Worm (Caenorhabditis elegans) whole organism, L4/young adult: ENCODE data around the gene nyn-3.

ENCODE experiments used
- W03F9.2 ChIP-seq: fragments of 150-350 bp; optimal IDR thresholded peaks from 2 replicates; lab custom pipeline; 2014; ENCODE audit warnings: missing biosample characterization, missing genetic modification characterization
- dao-5 ChIP-seq: sonication (generic microtip); optimal IDR thresholded peaks from 2 replicates; lab custom pipeline; 2016; ENCODE audit warnings: missing genotype, missing genetic modification characterization, moderate library complexity, missing compliant biosample characterization
- him-1 ChIP-seq: sonication (generic microtip); optimal IDR thresholded peaks from 2 replicates; lab custom pipeline; 2016; ENCODE audit warnings: missing genotype, missing genetic modification reagents, missing genetic modification characterization, missing compliant biosample characterization

The nyn-3 gene

DNA sequence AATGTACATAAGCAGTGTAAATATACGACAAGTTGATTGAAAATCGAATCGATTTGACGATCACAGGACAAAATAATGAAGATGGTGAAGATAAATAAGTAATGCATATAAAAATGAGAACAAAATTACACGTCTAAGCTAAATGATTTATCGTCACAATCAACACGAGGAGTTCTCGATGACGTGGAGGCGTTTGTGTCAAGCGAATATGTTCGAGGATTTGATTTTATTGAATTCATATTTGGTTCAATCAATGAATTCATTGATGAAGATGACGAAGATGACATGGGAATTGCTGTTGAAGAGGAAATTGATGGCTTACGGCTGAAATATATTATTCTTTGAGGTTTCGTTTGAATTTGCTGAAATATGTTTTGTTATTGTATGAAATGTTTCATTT lies at the start of gene nyn-3:
TSS of gene nyn-3 (minus strand) at position 101 of the 400 bp plus-strand sequence.
- TF ChIP-seq dao-5 (tag; lab: Kevin White, UChicago) (no peak), W03F9.2 (tag; lab: Kevin White, UChicago) (no peak), him-1 (tag; lab: Kevin White, UChicago) (no peak)

DNA sequence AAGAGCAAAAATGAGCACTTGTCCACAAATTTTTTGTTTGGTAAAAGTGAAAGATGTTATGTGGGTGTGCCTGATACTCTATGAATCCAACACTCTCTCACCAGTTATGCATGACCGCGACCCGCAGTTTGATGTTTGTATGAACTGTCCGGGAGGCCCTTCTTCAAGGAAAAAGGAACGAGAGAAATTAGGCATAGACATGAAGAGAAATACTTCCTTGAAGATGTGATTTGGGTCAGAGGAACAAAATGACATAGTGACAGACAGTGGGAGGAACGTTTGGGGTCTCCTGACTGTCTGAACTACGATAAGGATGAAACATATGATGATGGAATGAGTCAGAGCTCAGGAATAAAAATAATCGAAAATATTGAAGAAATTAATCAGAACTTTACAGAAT lies 48.6 kb upstream of the nyn-3 start:
- TF ChIP-seq W03F9.2 (tag; lab: Kevin White, UChicago): no peak
- TF ChIP-seq dao-5 (tag; lab: Kevin White, UChicago): no peak
- no peak for TF ChIP-seq him-1 (tag; lab: Kevin White, UChicago)

DNA sequence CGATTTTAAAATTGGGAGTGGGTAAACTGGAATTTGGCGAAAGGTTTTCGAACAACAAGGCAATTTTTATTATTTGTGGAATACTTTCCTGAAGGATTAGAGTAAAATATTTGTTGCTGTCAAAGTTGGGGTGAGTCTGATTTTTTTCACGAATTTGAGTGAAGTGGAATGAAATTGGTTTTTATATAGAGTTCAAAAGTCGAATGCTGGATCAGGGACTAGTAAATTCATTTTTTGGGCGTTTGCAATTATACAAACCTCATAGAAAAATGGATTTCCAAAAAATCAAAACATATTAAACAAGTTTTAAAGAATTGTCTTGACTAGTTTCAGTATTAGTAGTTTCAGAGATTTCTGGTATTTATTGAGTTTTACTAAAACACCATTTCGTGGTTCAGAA lies 47.5 kb upstream of the nyn-3 start, which contains the start of gene C32D5.7:
TSS of gene C32D5.7 (minus strand) at position 101 of the 400 bp plus-strand sequence.
- TF ChIP-seq dao-5 (tag; lab: Kevin White, UChicago): no peak
- no peak for TF ChIP-seq W03F9.2 (tag; lab: Kevin White, UChicago)
- TF ChIP-seq him-1 (tag; lab: Kevin White, UChicago): no peak

ce11 chrII:6339511-6339910 lies 47.1 kb upstream of the nyn-3 start:
- no peak for TF ChIP-seq him-1 (tag; lab: Kevin White, UChicago)
- TF ChIP-seq W03F9.2 (tag; lab: Kevin White, UChicago): no peak
- no peak for TF ChIP-seq dao-5 (tag; lab: Kevin White, UChicago)

ce11 chrII:6335358-6335757 lies 42.9 kb upstream of the nyn-3 start, which contains the start of gene C32D5.14:
C32D5.14 (plus strand) TSS chrII:6335488.
- no peak for TF ChIP-seq dao-5 (tag; lab: Kevin White, UChicago)
- no peak for TF ChIP-seq W03F9.2 (tag; lab: Kevin White, UChicago)
- TF ChIP-seq him-1 (tag; lab: Kevin White, UChicago): no peak

DNA sequence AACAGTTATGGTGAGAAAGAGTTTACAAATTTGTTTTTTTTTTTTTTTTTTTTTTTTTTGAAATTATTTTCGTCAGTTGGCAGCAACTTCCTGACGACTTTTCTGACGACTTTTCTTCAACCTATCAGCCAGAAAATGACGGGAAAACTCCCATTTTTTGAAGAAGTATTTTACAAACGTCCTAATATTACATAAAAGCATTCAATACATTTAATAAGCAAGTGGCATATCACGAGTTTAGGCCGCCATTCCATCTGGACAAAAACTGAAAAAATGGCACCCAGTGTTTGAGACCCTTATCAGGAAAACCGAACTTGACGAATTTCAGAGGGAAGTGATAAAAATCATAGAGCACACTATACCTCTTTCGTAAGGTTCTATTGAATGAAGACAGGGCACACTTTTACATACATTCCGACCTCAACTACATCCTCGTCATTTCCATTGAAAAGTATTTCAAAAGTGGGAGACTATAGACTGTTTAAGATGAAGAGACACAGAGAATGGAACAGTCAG lies 42.4 kb upstream of the nyn-3 start:
- TF ChIP-seq him-1 (tag; lab: Kevin White, UChicago) (no peak), dao-5 (tag; lab: Kevin White, UChicago) (no peak)

DNA sequence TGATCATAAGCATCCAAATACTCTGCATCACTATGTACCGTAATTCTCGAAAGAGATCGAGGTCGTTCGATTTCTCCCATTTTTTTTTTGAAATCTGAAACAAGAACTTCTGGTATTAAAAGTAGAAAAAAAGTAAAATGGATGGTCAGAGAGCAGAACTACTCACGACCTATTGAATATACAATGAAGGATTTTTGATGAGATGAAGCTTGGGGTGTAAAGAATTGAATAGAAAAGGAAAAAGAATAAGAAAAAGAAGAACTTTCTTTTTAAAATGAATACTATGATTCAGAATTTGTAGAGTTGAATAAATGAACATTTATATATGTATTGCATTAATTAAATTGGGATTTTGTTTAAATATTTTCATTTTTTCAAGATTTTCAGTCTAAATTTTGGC lies 41.5 kb upstream of the nyn-3 start, which contains the start of gene ttc-39B:
TSS of gene ttc-39B (minus strand) at position 101 of the 400 bp plus-strand sequence.
- TF ChIP-seq dao-5 (tag; lab: Kevin White, UChicago) (no peak), W03F9.2 (tag; lab: Kevin White, UChicago) (no peak), him-1 (tag; lab: Kevin White, UChicago) (no peak)

- TF ChIP-seq dao-5 (tag; lab: Kevin White, UChicago) (no peak), W03F9.2 (tag; lab: Kevin White, UChicago) (peak; percentile 51), him-1 (tag; lab: Kevin White, UChicago) (peak; percentile 78)
Measured at ce11 chrII:6331222-6331830, 38.9 kb upstream of the nyn-3 start, which contains the start of gene set-4. set-4 (minus strand) TSS chrII:6331341.

- TF ChIP-seq him-1 (tag; lab: Kevin White, UChicago): no peak
- TF ChIP-seq W03F9.2 (tag; lab: Kevin White, UChicago): no peak
Measured at ce11 chrII:6328672-6329071, 36.2 kb upstream of the nyn-3 start.

ce11 chrII:6327317-6327716 lies 34.9 kb upstream of the nyn-3 start:
- TF ChIP-seq dao-5 (tag; lab: Kevin White, UChicago) (no peak), him-1 (tag; lab: Kevin White, UChicago) (no peak), W03F9.2 (tag; lab: Kevin White, UChicago) (no peak)

ce11 chrII:6324086-6324485 lies 31.7 kb upstream of the nyn-3 start, which contains the start of gene sma-6:
sma-6 (plus strand) TSS chrII:6324484.
- TF ChIP-seq him-1 (tag; lab: Kevin White, UChicago): no peak
- no peak for TF ChIP-seq W03F9.2 (tag; lab: Kevin White, UChicago)
- TF ChIP-seq dao-5 (tag; lab: Kevin White, UChicago): no peak

DNA sequence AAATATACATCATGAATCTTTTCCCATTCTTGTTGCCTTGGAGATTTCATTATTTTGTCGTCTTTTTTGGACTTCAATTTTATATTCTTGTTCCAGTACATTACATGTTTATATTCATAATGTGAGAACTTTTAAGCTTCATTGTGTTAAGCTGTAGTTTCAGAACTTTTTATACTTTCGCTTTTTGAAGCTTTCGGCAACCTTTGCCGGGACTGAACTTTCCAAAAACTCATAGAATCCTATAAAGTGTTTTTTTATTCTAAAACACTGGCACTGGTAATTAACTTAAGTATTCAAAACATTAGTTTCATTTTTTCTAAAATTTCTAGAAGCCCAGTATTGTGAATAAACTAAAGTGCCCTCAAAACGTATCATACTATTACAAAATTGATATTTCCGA lies 30.6 kb upstream of the nyn-3 start, which contains the start of gene C32D5.4:
TSS of gene C32D5.4 (minus strand) at position 101 of the 400 bp plus-strand sequence.
- no peak for TF ChIP-seq dao-5 (tag; lab: Kevin White, UChicago)
- TF ChIP-seq W03F9.2 (tag; lab: Kevin White, UChicago): no peak
- TF ChIP-seq him-1 (tag; lab: Kevin White, UChicago): no peak

ce11 chrII:6322081-6322480 lies 29.7 kb upstream of the nyn-3 start:
- no peak for TF ChIP-seq dao-5 (tag; lab: Kevin White, UChicago)
- TF ChIP-seq W03F9.2 (tag; lab: Kevin White, UChicago): no peak
- no peak for TF ChIP-seq him-1 (tag; lab: Kevin White, UChicago)
